Worm (Caenorhabditis elegans): ENCODE results near the gene grl-29.

Gene grl-29

DNA sequence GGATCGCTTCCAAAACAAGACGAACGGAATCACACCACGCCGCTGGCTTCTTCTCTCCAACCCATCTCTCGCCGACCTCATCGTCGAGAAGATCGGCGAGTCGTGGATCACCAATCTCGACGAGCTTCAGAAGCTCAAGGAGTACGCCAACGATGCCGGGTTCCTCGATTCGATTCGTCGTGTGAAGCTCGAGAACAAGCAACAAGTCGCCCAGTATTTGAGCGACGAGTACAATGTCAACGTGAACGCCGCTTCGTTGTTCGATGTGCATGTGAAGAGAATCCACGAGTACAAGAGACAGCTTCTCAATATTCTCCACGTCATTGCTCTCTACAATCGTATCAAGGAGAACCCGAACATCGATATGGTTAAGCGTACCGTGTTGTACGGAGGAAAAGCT lies 28.6 kb upstream of the grl-29 start:
- TF ChIP-seq mep-1 (tag; optimal IDR thresholded peaks at IDR 0.05), result no peak

DNA sequence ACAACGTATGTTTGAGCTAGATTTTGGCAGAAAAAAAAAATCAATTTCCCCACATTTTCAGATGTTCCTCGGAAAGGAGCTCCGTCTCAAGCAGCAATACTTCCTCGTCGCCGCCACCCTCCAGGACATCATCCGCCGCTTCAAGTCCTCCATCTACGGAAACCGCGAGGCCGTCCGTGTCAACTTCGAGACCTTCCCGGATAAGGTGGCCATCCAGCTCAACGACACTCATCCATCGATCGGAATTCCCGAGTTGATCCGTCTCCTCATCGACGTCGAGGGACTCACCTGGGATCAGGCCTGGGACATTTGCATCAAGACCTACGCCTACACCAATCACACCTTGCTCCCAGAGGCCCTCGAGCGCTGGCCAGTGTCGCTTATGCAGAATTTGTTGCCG lies 27.6 kb upstream of the grl-29 start:
- no peak for TF ChIP-seq elt-3 (tag; optimal IDR thresholded peaks at IDR 0.05)
- TF ChIP-seq mep-1 (tag; optimal IDR thresholded peaks at IDR 0.05), result no peak
- TF ChIP-seq ces-1 (GFP tag; optimal IDR thresholded peaks at IDR 0.05), result no peak
- TF ChIP-seq tbx-8 (GFP tag; optimal IDR thresholded peaks at IDR 0.05), result no peak
- TF ChIP-seq snpc-4 (tag; optimal IDR thresholded peaks at IDR 0.05), result no peak
- TF ChIP-seq zip-8 (tag; optimal IDR thresholded peaks at IDR 0.05), result no peak
- TF ChIP-seq nhr-12 (tag; optimal IDR thresholded peaks at IDR 0.05), result no peak
- TF ChIP-seq lsy-2 (tag; optimal IDR thresholded peaks at IDR 0.05), result no peak
- TF ChIP-seq elt-1 (tag; optimal IDR thresholded peaks at IDR 0.05; ENCODE audit: borderline replicate concordance, insufficient read depth), result no peak
- no peak for TF ChIP-seq drap-1 (GFP tag; optimal IDR thresholded peaks at IDR 0.05)
- no peak for TF ChIP-seq mab-5 (tag; optimal IDR thresholded peaks at IDR 0.05)
- TF ChIP-seq nhr-28 (tag; optimal IDR thresholded peaks at IDR 0.05), result no peak
- TF ChIP-seq hlh-1 (tag; optimal IDR thresholded peaks at IDR 0.05), result no peak
- TF ChIP-seq nhr-76 (tag; optimal IDR thresholded peaks at IDR 0.05), result no peak
- TF ChIP-seq ham-2 (GFP tag; optimal IDR thresholded peaks at IDR 0.05), result no peak
- TF ChIP-seq ceh-83 (GFP tag; optimal IDR thresholded peaks at IDR 0.05), result no peak
- TF ChIP-seq unc-120 (tag; optimal IDR thresholded peaks at IDR 0.05; ENCODE audit: poor library complexity, severe bottlenecking), result no peak
- TF ChIP-seq M03D4.4 (tag; optimal IDR thresholded peaks at IDR 0.05), result no peak
- no peak for TF ChIP-seq pha-4 (tag; optimal IDR thresholded peaks at IDR 0.05)
- no peak for TF ChIP-seq unc-62 (GFP tag; optimal IDR thresholded peaks at IDR 0.05)

DNA sequence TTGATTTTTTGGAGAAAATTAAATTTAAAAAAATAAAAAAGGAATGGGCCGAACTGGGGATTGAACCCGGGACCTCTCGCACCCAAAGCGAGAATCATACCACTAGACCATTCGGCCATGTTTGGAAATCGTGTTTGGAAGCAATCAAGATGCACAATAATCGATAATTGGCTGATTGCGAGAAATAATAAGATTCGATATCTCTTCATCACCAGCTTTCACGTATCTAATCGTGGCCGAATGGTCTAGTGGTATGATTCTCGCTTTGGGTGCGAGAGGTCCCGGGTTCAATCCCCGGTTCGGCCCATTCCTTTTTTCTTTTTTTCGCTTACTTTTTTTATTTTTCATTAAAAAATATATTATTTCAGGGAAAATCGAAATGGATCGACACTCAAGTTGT lies 27.1 kb upstream of the grl-29 start:
- TF ChIP-seq blmp-1 (tag; optimal IDR thresholded peaks at IDR 0.05), result no peak

DNA sequence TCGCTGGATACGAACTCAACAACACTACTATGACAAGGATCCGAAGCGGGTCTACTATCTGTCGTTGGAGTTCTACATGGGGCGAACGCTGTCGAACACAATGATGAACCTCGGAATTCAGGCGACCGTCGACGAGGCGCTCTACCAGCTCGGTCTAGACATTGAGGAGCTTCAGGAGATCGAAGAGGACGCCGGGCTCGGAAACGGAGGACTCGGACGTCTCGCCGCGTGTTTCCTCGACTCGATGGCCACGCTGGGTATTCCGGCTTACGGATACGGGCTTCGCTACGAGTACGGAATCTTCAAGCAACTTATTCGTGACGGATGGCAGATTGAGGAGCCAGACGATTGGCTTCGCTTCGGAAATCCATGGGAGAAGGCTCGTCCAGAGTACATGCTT lies 26.6 kb upstream of the grl-29 start:
- no peak for TF ChIP-seq nhr-28 (tag; optimal IDR thresholded peaks at IDR 0.05)
- no peak for TF ChIP-seq ham-2 (GFP tag; optimal IDR thresholded peaks at IDR 0.05)

DNA sequence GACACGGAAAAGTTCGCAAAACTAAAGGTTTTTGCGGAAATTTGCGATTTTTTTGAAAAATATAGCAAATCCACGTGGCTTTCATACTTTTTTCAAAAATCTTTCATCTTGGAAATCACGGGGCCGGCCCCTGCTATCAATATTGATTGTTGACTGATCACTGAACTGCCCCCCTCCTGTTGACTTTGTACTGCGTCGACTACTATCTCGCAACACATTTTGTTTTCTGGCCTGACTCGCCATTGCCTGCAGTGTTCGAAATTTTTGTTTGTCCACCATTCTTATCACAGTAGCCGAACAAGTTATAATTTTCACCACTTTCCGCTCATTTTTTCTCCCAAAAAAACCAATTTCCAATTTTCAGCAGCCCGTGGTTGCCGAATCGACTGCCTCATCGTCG lies 26.0 kb upstream of the grl-29 start:
- TF ChIP-seq ztf-11 (tag; optimal IDR thresholded peaks at IDR 0.05) (no peak), zip-8 (tag; optimal IDR thresholded peaks at IDR 0.05) (no peak), elt-3 (tag; optimal IDR thresholded peaks at IDR 0.05) (no peak), flh-1 (GFP tag; optimal IDR thresholded peaks at IDR 0.05) (no peak), nhr-76 (tag; optimal IDR thresholded peaks at IDR 0.05) (no peak), nhr-2 (tag; optimal IDR thresholded peaks at IDR 0.05) (no peak), nhr-237 (tag; optimal IDR thresholded peaks at IDR 0.05) (no peak), snpc-4 (tag; optimal IDR thresholded peaks at IDR 0.05) (no peak), mab-5 (tag; optimal IDR thresholded peaks at IDR 0.05) (no peak), drap-1 (GFP tag; optimal IDR thresholded peaks at IDR 0.05) (no peak), sem-2 (GFP tag; optimal IDR thresholded peaks at IDR 0.05) (no peak)

DNA sequence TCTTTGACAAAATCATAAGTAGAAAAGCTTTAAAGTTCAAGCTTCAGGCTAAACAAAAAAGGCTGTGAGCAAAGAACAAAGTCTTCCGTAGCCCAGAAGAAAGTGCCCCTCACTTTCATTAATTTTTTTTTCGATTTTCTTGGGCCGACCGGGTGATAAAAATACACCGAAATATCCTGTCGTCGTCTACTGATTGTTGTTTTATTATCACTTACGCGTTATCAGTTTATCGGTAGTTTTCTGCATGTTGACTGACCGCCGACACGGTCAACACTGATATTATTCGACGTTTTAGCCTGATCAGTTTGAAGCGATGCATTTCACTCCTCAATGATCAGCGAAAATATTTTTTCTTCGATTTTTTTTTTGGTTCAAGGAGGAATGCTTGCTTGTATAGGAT lies 25.3 kb upstream of the grl-29 start:
- TF ChIP-seq mls-2 (tag; optimal IDR thresholded peaks at IDR 0.05), result no peak
- TF ChIP-seq lin-13 (tag; optimal IDR thresholded peaks at IDR 0.05), result no peak
- no peak for TF ChIP-seq nhr-2 (tag; optimal IDR thresholded peaks at IDR 0.05)
- TF ChIP-seq unc-120 (tag; optimal IDR thresholded peaks at IDR 0.05; ENCODE audit: poor library complexity, severe bottlenecking), result no peak
- TF ChIP-seq sem-2 (GFP tag; optimal IDR thresholded peaks at IDR 0.05), result no peak
- no peak for TF ChIP-seq nhr-28 (tag; optimal IDR thresholded peaks at IDR 0.05)
- no peak for TF ChIP-seq M03D4.4 (tag; optimal IDR thresholded peaks at IDR 0.05)
- TF ChIP-seq ztf-11 (tag; optimal IDR thresholded peaks at IDR 0.05), result no peak
- TF ChIP-seq bed-3 (GFP tag; optimal IDR thresholded peaks at IDR 0.05), result no peak
- TF ChIP-seq ceh-83 (GFP tag; optimal IDR thresholded peaks at IDR 0.05), result no peak
- no peak for TF ChIP-seq sptf-1 (tag; optimal IDR thresholded peaks at IDR 0.05)
- no peak for TF ChIP-seq unc-62 (GFP tag; optimal IDR thresholded peaks at IDR 0.05)
- TF ChIP-seq tbx-8 (GFP tag; optimal IDR thresholded peaks at IDR 0.05), result no peak
- no peak for TF ChIP-seq ces-1 (GFP tag; optimal IDR thresholded peaks at IDR 0.05)
- TF ChIP-seq mab-5 (tag; optimal IDR thresholded peaks at IDR 0.05), result no peak
- TF ChIP-seq lsy-2 (tag; optimal IDR thresholded peaks at IDR 0.05), result no peak
- no peak for TF ChIP-seq cnd-1 (tag; optimal IDR thresholded peaks at IDR 0.05)
- no peak for TF ChIP-seq unc-39 (tag; optimal IDR thresholded peaks at IDR 0.05)
- TF ChIP-seq mep-1 (tag; optimal IDR thresholded peaks at IDR 0.05), result no peak

All from whole organism, mixed stage, embryonic.